Fruit fly (Drosophila melanogaster) whole organism, embryonic: Measurements from ENCODE around the gene CG32163.

Experiments used
- Bgb ChIP-seq: fragments of 200-800 bp; sonication (Bioruptor generic); IDR thresholded peaks from 2 replicates; pipeline ENCODE4 v1.3.6; 2022; ENCODE audit warnings: missing biosample characterization, missing genetic modification characterization; ENCODE audit not compliant: partially characterized antibody
- CG10321 ChIP-seq: fragments of 200-800 bp; sonication (Bioruptor generic); IDR thresholded peaks from 2 replicates; pipeline ENCODE4 v1.3.6; 2022; ENCODE audit warnings: missing biosample characterization, missing genetic modification characterization
- CG11085 ChIP-seq: fragments of 200-800 bp; sonication (Bioruptor generic); IDR thresholded peaks from 2 replicates; pipeline ENCODE4 v1.3.6; 2022; ENCODE audit warnings: missing biosample characterization, missing genetic modification characterization
- CG11093 ChIP-seq: fragments of 200-800 bp; sonication (Bioruptor generic); IDR thresholded peaks from 3 replicates; pipeline ENCODE4 v1.3.6; 2022; ENCODE audit warnings: missing biosample characterization, missing genetic modification characterization
- CG1233 ChIP-seq: fragments of 200-800 bp; sonication (Bioruptor generic); optimal IDR thresholded peaks from 4 replicates; lab custom pipeline; 2018; ENCODE audit warnings: missing biosample characterization, mild to moderate bottlenecking, missing genetic modification characterization
- CG14050 ChIP-seq: fragments of 200-800 bp; sonication (Bioruptor generic); IDR thresholded peaks from 3 replicates; pipeline ENCODE4 v1.3.6; 2022; ENCODE audit warnings: missing biosample characterization, missing genetic modification characterization
- CG14441 ChIP-seq: fragments of 200-800 bp; sonication (Bioruptor generic); IDR thresholded peaks from 2 replicates; pipeline ENCODE4 v1.3.6; 2022; ENCODE audit warnings: missing biosample characterization, missing genetic modification characterization
- CG16813 ChIP-seq: fragments of 200-800 bp; sonication (Bioruptor generic); IDR thresholded peaks from 3 replicates; pipeline ENCODE4 v1.3.6; 2022; ENCODE audit warnings: missing biosample characterization, missing genetic modification characterization; ENCODE audit not compliant: partially characterized antibody
- CG17802 ChIP-seq: fragments of 200-800 bp; sonication (Bioruptor generic); optimal IDR thresholded peaks from 2 replicates; lab custom pipeline; 2018; ENCODE audit warnings: missing biosample characterization, mild to moderate bottlenecking, missing genetic modification characterization, moderate library complexity
- CG17829 ChIP-seq: fragments of 200-800 bp; optimal IDR thresholded peaks from 2 replicates; lab custom pipeline; 2019; ENCODE audit warnings: missing biosample characterization, mild to moderate bottlenecking, missing genetic modification characterization, moderate library complexity
- CG2202 ChIP-seq: fragments of 200-800 bp; sonication (Bioruptor generic); optimal IDR thresholded peaks from 2 replicates; lab custom pipeline; 2018; ENCODE audit warnings: missing biosample characterization, mild to moderate bottlenecking, missing genetic modification characterization
- CG30403 ChIP-seq: fragments of 200-800 bp; sonication (Bioruptor generic); optimal IDR thresholded peaks from 3 replicates; lab custom pipeline; 2016; ENCODE audit warnings: missing biosample characterization, missing genetic modification characterization
- CG32767 ChIP-seq: fragments of 200-800 bp; sonication (Bioruptor generic); IDR thresholded peaks from 2 replicates; pipeline ENCODE4 v1.3.6; 2022; ENCODE audit warnings: missing biosample characterization, missing genetic modification characterization
- CG33213 ChIP-seq: fragments of 200-800 bp; sonication (Bioruptor generic); optimal IDR thresholded peaks from 3 replicates; lab custom pipeline; 2016; ENCODE audit warnings: missing biosample characterization, missing genetic modification characterization
- CG3407 ChIP-seq: fragments of 200-800 bp; sonication (Bioruptor generic); optimal IDR thresholded peaks from 2 replicates; lab custom pipeline; 2018; ENCODE audit warnings: missing biosample characterization, mild to moderate bottlenecking, missing genetic modification characterization
- CG3726 ChIP-seq: fragments of 200-800 bp; sonication (Bioruptor generic); IDR thresholded peaks from 3 replicates; pipeline ENCODE4, ENCODE4 v1.3.6; 2022; ENCODE audit warnings: missing biosample characterization, missing genetic modification characterization
- CG4282 ChIP-seq: fragments of 200-800 bp; sonication (Bioruptor generic); optimal IDR thresholded peaks from 2 replicates; lab custom pipeline; 2016; ENCODE audit warnings: missing biosample characterization, missing genetic modification characterization
- CG6689 ChIP-seq: fragments of 200-800 bp; sonication (Bioruptor generic); IDR thresholded peaks from 2 replicates; pipeline ENCODE4 v1.3.6; 2022; ENCODE audit warnings: missing biosample characterization, missing genetic modification characterization
- CG6765 ChIP-seq: fragments of 200-800 bp; sonication (Bioruptor generic); optimal IDR thresholded peaks from 3 replicates; lab custom pipeline; 2017; ENCODE audit warnings: missing biosample characterization, mild to moderate bottlenecking, missing genetic modification characterization
- CG6854 ChIP-seq: fragments of 200-800 bp; sonication (Bioruptor generic); optimal IDR thresholded peaks from 3 replicates; lab custom pipeline; 2017; ENCODE audit warnings: missing biosample characterization, mild to moderate bottlenecking, missing genetic modification characterization
- CG8089 ChIP-seq: fragments of 200-800 bp; sonication (Bioruptor generic); optimal IDR thresholded peaks from 3 replicates; lab custom pipeline; 2016; ENCODE audit warnings: missing biosample characterization, missing genetic modification characterization
- CG8290 ChIP-seq, 3 experiments: fragments of 200-800 bp; sonication (Bioruptor generic); optimal IDR thresholded peaks; 2 replicates each; lab custom pipeline; 2016 to 2019; ENCODE audit warnings: missing biosample characterization in 3 of 3, missing genetic modification characterization in 3 of 3, mild to moderate bottlenecking in 2 of 3, moderate library complexity in 1 of 3
- CG9727 ChIP-seq: fragments of 200-800 bp; sonication (Bioruptor generic); optimal IDR thresholded peaks from 3 replicates; lab custom pipeline; 2017; ENCODE audit warnings: missing biosample characterization, mild to moderate bottlenecking, missing genetic modification characterization
- CG9876 ChIP-seq: fragments of 200-800 bp; sonication (Bioruptor generic); optimal IDR thresholded peaks from 2 replicates; lab custom pipeline; 2016; ENCODE audit warnings: missing biosample characterization, missing genetic modification characterization
- Dip2 ChIP-seq: fragments of 200-800 bp; sonication (Bioruptor generic); IDR thresholded peaks from 2 replicates; pipeline ENCODE4 v1.3.6; 2022; ENCODE audit warnings: missing biosample characterization, missing genetic modification characterization
- Doc2 ChIP-seq: fragments of 200-800 bp; sonication (Bioruptor generic); IDR thresholded peaks from 2 replicates; pipeline ENCODE4 v1.3.6; 2022; ENCODE audit warnings: missing biosample characterization, missing genetic modification characterization
- Gsc ChIP-seq: fragments of 200-800 bp; sonication (Bioruptor generic); IDR thresholded peaks from 2 replicates; pipeline ENCODE4 v1.3.6; 2022; ENCODE audit warnings: missing biosample characterization, missing genetic modification characterization
- Hsf ChIP-seq: fragments of 200-800 bp; sonication (Bioruptor generic); optimal IDR thresholded peaks from 3 replicates; lab custom pipeline; 2016; ENCODE audit warnings: missing biosample characterization, missing genetic modification characterization
- Kr ChIP-seq: fragments of 200-800 bp; sonication (Bioruptor generic); optimal IDR thresholded peaks from 2 replicates; lab custom pipeline; 2017; ENCODE audit warnings: missing biosample characterization, mild to moderate bottlenecking, missing genetic modification characterization
- MESR4 ChIP-seq: fragments of 200-800 bp; sonication (Bioruptor generic); optimal IDR thresholded peaks from 2 replicates; lab custom pipeline; 2018; ENCODE audit warnings: missing biosample characterization, mild to moderate bottlenecking, missing genetic modification characterization, moderate library complexity
- NK7.1 ChIP-seq: fragments of 200-800 bp; sonication (Bioruptor generic); optimal IDR thresholded peaks from 3 replicates; lab custom pipeline; 2016; ENCODE audit warnings: missing biosample characterization, missing genetic modification characterization
- Sry-δ ChIP-seq: fragments of 200-800 bp; sonication (Bioruptor generic); optimal IDR thresholded peaks from 2 replicates; lab custom pipeline; 2016; ENCODE audit warnings: missing biosample characterization, missing genetic modification characterization
- TFAM ChIP-seq: fragments of 200-800 bp; sonication (Bioruptor generic); optimal IDR thresholded peaks from 2 replicates; lab custom pipeline; 2017; ENCODE audit warnings: missing biosample characterization, missing genetic modification characterization, inconsistent platforms
- ac ChIP-seq: fragments of 200-800 bp; sonication (Bioruptor generic); optimal IDR thresholded peaks from 3 replicates; lab custom pipeline; 2017; ENCODE audit warnings: missing biosample characterization, mild to moderate bottlenecking, missing genetic modification characterization
- emc ChIP-seq: fragments of 200-800 bp; sonication (Bioruptor generic); optimal IDR thresholded peaks from 2 replicates; lab custom pipeline; 2016; ENCODE audit warnings: missing biosample characterization, missing genetic modification characterization
- ems ChIP-seq: fragments of 200-800 bp; sonication (Bioruptor generic); optimal IDR thresholded peaks from 3 replicates; lab custom pipeline; 2016; ENCODE audit warnings: missing biosample characterization, missing genetic modification characterization
- fd64A ChIP-seq: fragments of 200-800 bp; sonication (Bioruptor generic); optimal IDR thresholded peaks from 3 replicates; lab custom pipeline; 2018; ENCODE audit warnings: missing biosample characterization, mild to moderate bottlenecking, missing genetic modification characterization
- gce ChIP-seq: fragments of 200-800 bp; sonication (Bioruptor generic); IDR thresholded peaks from 3 replicates; pipeline ENCODE4 v1.3.6; 2022; ENCODE audit warnings: missing biosample characterization, missing genetic modification characterization
- her ChIP-seq: fragments of 200-800 bp; sonication (Bioruptor generic); optimal IDR thresholded peaks from 2 replicates; lab custom pipeline; 2016; ENCODE audit warnings: missing biosample characterization, missing genetic modification characterization
- knrl ChIP-seq: fragments of 200-800 bp; sonication (Bioruptor generic); IDR thresholded peaks from 3 replicates; pipeline ENCODE4 v1.3.6; 2022; ENCODE audit warnings: missing biosample characterization, missing genetic modification characterization; ENCODE audit not compliant: partially characterized antibody
- mld ChIP-seq: fragments of 200-800 bp; sonication (Bioruptor generic); IDR thresholded peaks from 3 replicates; pipeline ENCODE4 v1.3.6; 2022; ENCODE audit warnings: missing biosample characterization, missing genetic modification characterization; ENCODE audit not compliant: partially characterized antibody
- nau ChIP-seq: fragments of 200-800 bp; sonication (Bioruptor generic); optimal IDR thresholded peaks from 3 replicates; lab custom pipeline; 2017; ENCODE audit warnings: missing biosample characterization, mild to moderate bottlenecking, missing genetic modification characterization, missing genetic modification reagents
- peb ChIP-seq: fragments of 200-800 bp; sonication (Bioruptor generic); IDR thresholded peaks from 2 replicates; pipeline ENCODE4 v1.3.6; 2022; ENCODE audit warnings: missing biosample characterization, missing genetic modification characterization
- pros ChIP-seq: fragments of 200-800 bp; sonication (Bioruptor generic); optimal IDR thresholded peaks from 3 replicates; lab custom pipeline; 2019; ENCODE audit warnings: missing biosample characterization, mild to moderate bottlenecking, missing genetic modification characterization, moderate library complexity
- pzg ChIP-seq: fragments of 200-800 bp; sonication (Bioruptor generic); optimal IDR thresholded peaks from 3 replicates; lab custom pipeline; 2018; ENCODE audit warnings: missing biosample characterization, mild to moderate bottlenecking, missing genetic modification characterization, moderate library complexity
- row ChIP-seq: fragments of 200-800 bp; sonication (Bioruptor generic); IDR thresholded peaks from 3 replicates; pipeline ENCODE4 v1.3.6; 2022; ENCODE audit warnings: missing biosample characterization, missing genetic modification characterization
- slp2 ChIP-seq: fragments of 200-800 bp; sonication (Bioruptor generic); optimal IDR thresholded peaks from 2 replicates; lab custom pipeline; 2016; ENCODE audit warnings: missing biosample characterization, missing genetic modification characterization
- ssp ChIP-seq: fragments of 200-800 bp; sonication (Bioruptor generic); IDR thresholded peaks from 2 replicates; pipeline ENCODE4 v1.3.6; 2022; ENCODE audit warnings: missing biosample characterization, missing genetic modification characterization
- tll ChIP-seq, 2 experiments: fragments of 200-800 bp in 1 of 2; fragments of >200 bp in 1 of 2; sonication (Bioruptor generic) in 1 of 2; optimal IDR thresholded peaks; 2 replicates each; lab custom pipeline; 2017 to 2019; ENCODE audit warnings: missing biosample characterization in 2 of 2, missing genetic modification characterization in 2 of 2, mild to moderate bottlenecking in 1 of 2, moderate library complexity in 1 of 2
- unpg ChIP-seq: fragments of 200-800 bp; sonication (Bioruptor generic); optimal IDR thresholded peaks from 3 replicates; lab custom pipeline; 2018; ENCODE audit warnings: missing biosample characterization, mild to moderate bottlenecking, missing genetic modification characterization, moderate library complexity
- wdn ChIP-seq: fragments of 200-800 bp; sonication (Bioruptor generic); IDR thresholded peaks from 2 replicates; pipeline ENCODE4 v1.3.6; 2022; ENCODE audit warnings: missing biosample characterization, missing genetic modification characterization

CG32163 gene

DNA sequence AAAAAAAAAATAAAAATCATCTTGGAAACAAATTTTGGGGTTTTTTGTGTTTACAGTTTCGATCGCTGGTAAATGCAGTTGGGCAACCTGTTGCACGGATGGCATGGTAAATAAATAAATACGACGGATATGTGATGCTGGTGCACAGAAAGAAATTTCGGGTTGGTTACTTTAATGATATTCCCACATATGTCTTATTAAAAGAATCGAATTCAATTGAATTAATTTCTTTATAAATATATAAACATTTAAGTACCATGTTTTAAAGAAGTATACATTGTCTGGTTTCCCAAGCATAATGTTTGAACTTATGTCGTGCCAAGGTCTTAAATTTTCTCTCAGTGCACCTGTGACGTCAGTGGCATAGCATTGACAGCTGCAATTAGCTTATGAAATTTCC is 19.5 kb upstream of the CG32163 start (continued):
- TF ChIP-seq ac (GFP tag; lab: Kevin White, UChicago) (no peak), wdn (GFP tag; lab: Robert Waterston, UW) (no peak), fd64A (peak; percentile 77), CG16813 (GFP tag; lab: Robert Waterston, UW) (no peak), CG3407 (GFP tag; lab: Kevin White, UChicago) (peak; percentile 51), pros (GFP tag; lab: Kevin White, UChicago) (no peak), Sry-δ (GFP tag; lab: Kevin White, UChicago) (no peak), CG2202 (peak; percentile 63), row (peak; percentile 72), CG6854 (GFP tag; lab: Kevin White, UChicago) (no peak), CG8089 (GFP tag; lab: Kevin White, UChicago) (no peak), CG9727 (GFP tag; lab: Kevin White, UChicago) (peak; percentile 53), CG17802 (tag; lab: Kevin White, UChicago) (no peak), CG33213 (GFP tag; lab: Kevin White, UChicago) (no peak), Hsf (GFP tag; lab: Kevin White, UChicago) (peak; percentile 25), CG17829 (tag; lab: Kevin White, UChicago) (peak; percentile 72), her (no peak), gce (GFP tag; lab: Robert Waterston, UW) (peak; percentile 50; the same call in 1 of the 3 replicates), CG32767 (GFP tag; lab: Robert Waterston, UW) (0 out of 2 replicates have a peak, but pooled peaks have one; percentile 8), CG11085 (GFP tag; lab: Robert Waterston, UW) (no peak), NK7.1 (no peak), Kr (GFP tag; lab: Kevin White, UChicago) (no peak), unpg (GFP tag; lab: Kevin White, UChicago) (peak; percentile 77), emc (GFP tag; lab: Kevin White, UChicago) (no peak), pzg (GFP tag; lab: Kevin White, UChicago) (no peak), Doc2 (GFP tag; lab: Robert Waterston, UW) (no peak), slp2 (GFP tag; lab: Kevin White, UChicago) (no peak), CG10321 (GFP tag; lab: Robert Waterston, UW) (no peak), nau (GFP tag; lab: Kevin White, UChicago) (peak; percentile 43), CG14441 (0 out of 2 replicates have a peak, but pooled peaks have one; percentile 52), ssp (0 out of 2 replicates have a peak, but pooled peaks have one; percentile 30), MESR4 (no peak), CG4282 (no peak), CG30403 (peak; percentile 43), CG1233 (GFP tag; lab: Kevin White, UChicago) (peak; percentile 20), Dip2 (GFP tag; lab: Robert Waterston, UW) (no peak), tll (GFP tag; optimal IDR thresholded peaks at IDR 0.05; lab: Kevin White, UChicago) (no peak), ems (GFP tag; lab: Kevin White, UChicago) (no peak), CG11093 (no peak), CG9876 (GFP tag; lab: Kevin White, UChicago) (no peak), CG14050 (GFP tag; lab: Robert Waterston, UW) (no peak), mld (GFP tag; lab: Robert Waterston, UW) (no peak), Gsc (GFP tag; lab: Robert Waterston, UW) (no peak), CG8290 (GFP tag; optimal IDR thresholded peaks at IDR 0.05; lab: Kevin White, UChicago) (peak; percentile 8), CG8290 (tag; optimal IDR thresholded peaks at IDR 0.05; lab: Kevin White, UChicago) (no peak), CG3726 (GFP tag; lab: Robert Waterston, UW) (no peak), Bgb (GFP tag; lab: Robert Waterston, UW) (no peak), knrl (GFP tag; lab: Robert Waterston, UW) (no peak), TFAM (GFP tag; lab: Kevin White, UChicago) (no peak), peb (GFP tag; lab: Robert Waterston, UW) (no peak), CG6765 (GFP tag; lab: Kevin White, UChicago) (no peak), CG6689 (GFP tag; lab: Robert Waterston, UW) (peak; percentile 61)
